Worm (Caenorhabditis elegans): Measurements from ENCODE around the gene fbxa-31.

The fbxa-31 gene

DNA sequence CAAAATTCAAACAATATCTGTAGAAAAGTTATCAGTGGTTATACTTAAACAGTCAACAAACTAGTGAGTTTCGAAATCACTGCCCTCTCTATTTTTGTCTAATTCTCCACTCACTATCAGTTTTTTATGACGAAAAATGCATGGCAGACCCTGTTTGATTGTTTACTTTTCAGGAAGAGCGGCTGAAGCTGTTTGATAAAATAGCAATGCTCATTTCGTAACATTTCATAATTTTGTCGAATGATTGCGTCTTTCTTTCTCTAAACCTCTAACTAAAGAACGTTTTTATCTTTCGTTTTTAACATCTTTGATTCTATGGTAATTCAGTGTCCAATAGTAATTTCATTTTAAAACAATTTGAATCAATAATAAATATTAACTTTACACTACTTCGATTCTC is 8.0 kb upstream of the fbxa-31 start (continued):
- no peak for TF ChIP-seq ctbp-1 (GFP tag; IDR thresholded peaks at IDR 0.05)
- peak; percentile 73 for TF ChIP-seq nhr-6 (tag; optimal IDR thresholded peaks at IDR 0.05)
- TF ChIP-seq ZK546.5 (tag; optimal IDR thresholded peaks at IDR 0.05): no peak
- TF ChIP-seq snpc-1.2 (GFP tag; IDR thresholded peaks at IDR 0.05): no peak
- TF ChIP-seq fos-1 (tag; optimal IDR thresholded peaks at IDR 0.05): peak; percentile 46
- TF ChIP-seq ces-1 (GFP tag; optimal IDR thresholded peaks at IDR 0.05): no peak
- no peak for TF ChIP-seq Y48G9A.11 (GFP tag; IDR thresholded peaks at IDR 0.05)
- peak; percentile 61; the same call in 1 of the 2 replicates for TF ChIP-seq pha-4 (GFP tag; IDR thresholded peaks at IDR 0.05)
- TF ChIP-seq pha-4 (tag; optimal IDR thresholded peaks at IDR 0.05): peak; percentile 36
- no peak for TF ChIP-seq rbr-2 (tag; optimal IDR thresholded peaks at IDR 0.05)
- no peak for TF ChIP-seq Y105C5A.15 (GFP tag; IDR thresholded peaks at IDR 0.05)
- TF ChIP-seq gei-8 (GFP tag; optimal IDR thresholded peaks at IDR 0.05): no peak
- TF ChIP-seq dmd-8 (GFP tag; IDR thresholded peaks at IDR 0.05): no peak
- TF ChIP-seq D1046.2 (GFP tag; IDR thresholded peaks at IDR 0.05): no peak
- TF ChIP-seq mxl-3 (GFP tag; optimal IDR thresholded peaks at IDR 0.05): peak; percentile 74
- no peak for TF ChIP-seq attf-4 (tag; optimal IDR thresholded peaks at IDR 0.05)
- no peak for TF ChIP-seq zag-1 (tag; optimal IDR thresholded peaks at IDR 0.05)
- no peak for TF ChIP-seq daf-19 (GFP tag; conservative IDR thresholded peaks at IDR 0.05)
- TF ChIP-seq nhr-77 (tag; optimal IDR thresholded peaks at IDR 0.05): peak; percentile 94
- no peak for TF ChIP-seq unc-39 (tag; optimal IDR thresholded peaks at IDR 0.05)
- peak; percentile 58; the same call in 1 of the 2 replicates for TF ChIP-seq saeg-2 (GFP tag; IDR thresholded peaks at IDR 0.05)
- no peak for TF ChIP-seq dpl-1 (GFP tag; optimal IDR thresholded peaks at IDR 0.05)
- no peak for TF ChIP-seq daf-12 (tag; optimal IDR thresholded peaks at IDR 0.05)
- peak in 1 of 2 experiments; percentile 95 for TF ChIP-seq daf-16 (GFP tag; optimal IDR thresholded peaks at IDR 0.05)
- peak; percentile 99 for TF ChIP-seq daf-16 (tag; optimal IDR thresholded peaks at IDR 0.05)
- TF ChIP-seq zip-2 (tag; optimal IDR thresholded peaks at IDR 0.05): peak; percentile 95
- TF ChIP-seq ceh-32 (tag; optimal IDR thresholded peaks at IDR 0.05; ENCODE audit: poor library complexity): no peak
- TF ChIP-seq mxl-2 (GFP tag; conservative IDR thresholded peaks at IDR 0.05): no peak
- no peak for TF ChIP-seq spr-1 (tag; optimal IDR thresholded peaks at IDR 0.05)
- TF ChIP-seq mes-2 (tag; optimal IDR thresholded peaks at IDR 0.05; ENCODE audit: poor library complexity, severe bottlenecking): no peak
- peak; percentile 98 for TF ChIP-seq dve-1 (tag; optimal IDR thresholded peaks at IDR 0.05; ENCODE audit: insufficient read depth)
- TF ChIP-seq lir-3 (tag; optimal IDR thresholded peaks at IDR 0.05): no peak
- TF ChIP-seq lim-7 (GFP tag; IDR thresholded peaks at IDR 0.05): no peak

ce11 chrIII:1275513-1275912 is 4.3 kb upstream of the fbxa-31 start, which contains the start of gene fbxa-30:
Gene fbxa-30 (minus strand): TSS chrIII:1275613.
- no peak for TF ChIP-seq ceh-62 (tag; optimal IDR thresholded peaks at IDR 0.05)
- no peak for TF ChIP-seq ZK546.5 (tag; optimal IDR thresholded peaks at IDR 0.05)
- no peak for TF ChIP-seq gei-8 (GFP tag; optimal IDR thresholded peaks at IDR 0.05)
- no peak for TF ChIP-seq lsy-2 (tag; optimal IDR thresholded peaks at IDR 0.05)
- no peak for TF ChIP-seq ama-1 (optimal IDR thresholded peaks at IDR 0.05)
- TF ChIP-seq spr-1 (tag; optimal IDR thresholded peaks at IDR 0.05): no peak
- TF ChIP-seq snpc-4 (tag; optimal IDR thresholded peaks at IDR 0.05): no peak
- TF ChIP-seq tag-97 (GFP tag; IDR thresholded peaks at IDR 0.05): no peak
- TF ChIP-seq lin-38 (GFP tag; IDR thresholded peaks at IDR 0.05): no peak
- no peak for TF ChIP-seq php-3 (GFP tag; IDR thresholded peaks at IDR 0.05)
- no peak for TF ChIP-seq dmd-9 (GFP tag; IDR thresholded peaks at IDR 0.05)
- no peak for TF ChIP-seq pqm-1 (tag; optimal IDR thresholded peaks at IDR 0.05)
- TF ChIP-seq T20F7.1 (GFP tag; optimal IDR thresholded peaks at IDR 0.05): no peak
- TF ChIP-seq mdl-1 (tag; optimal IDR thresholded peaks at IDR 0.05): no peak
- no peak for TF ChIP-seq daf-16 (GFP tag; optimal IDR thresholded peaks at IDR 0.05)
- TF ChIP-seq daf-16 (tag; optimal IDR thresholded peaks at IDR 0.05): no peak

Data from whole organism, L4 larva.